Fruit fly (Drosophila melanogaster) whole organism, embryonic: ENCODE data around the gene CG17108.

Source experiments
- CG10462 ChIP-seq: fragments of 200-800 bp; sonication (Bioruptor generic); optimal IDR thresholded peaks from 2 replicates; lab custom pipeline; 2016; ENCODE audit warnings: missing biosample characterization, missing genetic modification characterization
- CG18599 ChIP-seq: fragments of 200-800 bp; sonication (Bioruptor generic); optimal IDR thresholded peaks from 3 replicates; lab custom pipeline; 2017; ENCODE audit warnings: missing biosample characterization, missing genetic modification characterization, mild to moderate bottlenecking, moderate library complexity, missing genetic modification reagents
- CG30020 ChIP-seq: fragments of 200-800 bp; optimal IDR thresholded peaks from 2 replicates; lab custom pipeline; 2019; ENCODE audit warnings: missing biosample characterization, mild to moderate bottlenecking, missing genetic modification characterization, moderate library complexity
- CG6272 ChIP-seq: fragments of 200-800 bp; sonication (Bioruptor generic); IDR thresholded peaks from 2 replicates; pipeline ENCODE4 v1.3.6; 2022; ENCODE audit warnings: missing biosample characterization, missing genetic modification characterization
- CG6765 ChIP-seq: fragments of 200-800 bp; sonication (Bioruptor generic); optimal IDR thresholded peaks from 3 replicates; lab custom pipeline; 2017; ENCODE audit warnings: missing biosample characterization, mild to moderate bottlenecking, missing genetic modification characterization
- CG9437 ChIP-seq: fragments of 200-800 bp; sonication (Bioruptor generic); optimal IDR thresholded peaks from 2 replicates; lab custom pipeline; 2018; ENCODE audit warnings: missing biosample characterization, mild to moderate bottlenecking, missing genetic modification characterization
- D19B ChIP-seq: fragments of 200-800 bp; sonication (Bioruptor generic); optimal IDR thresholded peaks from 2 replicates; lab custom pipeline; 2017; ENCODE audit warnings: missing biosample characterization, mild to moderate bottlenecking, missing genetic modification characterization
- MBD-R2 ChIP-seq: fragments of 200-800 bp; sonication (Bioruptor generic); IDR thresholded peaks from 2 replicates; pipeline ENCODE4 v1.3.6; 2022; ENCODE audit warnings: missing biosample characterization, missing genetic modification characterization
- dati ChIP-seq: fragments of 200-800 bp; sonication (Bioruptor generic); IDR thresholded peaks from 2 replicates; pipeline ENCODE4 v1.3.6; 2022; ENCODE audit warnings: missing biosample characterization, missing genetic modification characterization
- dm ChIP-seq: fragments of 200-800 bp; sonication (Bioruptor generic); optimal IDR thresholded peaks from 3 replicates; lab custom pipeline; 2016; ENCODE audit warnings: missing biosample characterization, missing genetic modification characterization
- gt ChIP-seq: fragments of 200-800 bp; sonication (Bioruptor generic); IDR thresholded peaks from 2 replicates; pipeline ENCODE4 v1.3.6; 2022; ENCODE audit warnings: missing biosample characterization, missing genetic modification characterization
- luna ChIP-seq: fragments of 200-800 bp; sonication (Bioruptor generic); optimal IDR thresholded peaks from 2 replicates; lab custom pipeline; 2016; ENCODE audit warnings: missing biosample characterization, missing genetic modification characterization

DNA sequence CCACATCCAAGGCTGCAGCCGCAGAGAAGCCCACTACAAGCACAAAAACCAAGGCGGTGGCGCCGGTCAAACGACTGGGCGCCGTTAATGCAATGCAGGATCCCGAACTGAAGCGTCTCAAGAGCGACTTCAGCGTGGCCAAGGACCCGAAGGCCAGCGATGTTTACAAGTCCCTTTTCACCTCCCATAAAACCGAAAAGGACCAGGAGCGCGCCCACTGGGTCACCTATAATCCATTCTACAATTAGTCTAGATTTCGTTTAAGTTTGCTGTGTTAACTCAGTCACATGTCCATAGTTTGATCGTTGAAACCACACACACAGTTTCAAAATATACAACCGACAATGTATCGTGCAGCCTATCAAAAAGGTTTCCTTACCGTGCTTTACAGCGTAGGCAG lies 36.1 kb upstream of the CG17108 start, which contains the start of gene CG17118:
- TF ChIP-seq MBD-R2 (GFP tag; lab: Robert Waterston, UW): no peak
- TF ChIP-seq CG18599 (GFP tag; lab: Kevin White, UChicago): no peak
- no peak for TF ChIP-seq CG10462 (GFP tag; lab: Kevin White, UChicago)
- no peak for TF ChIP-seq D19B (GFP tag; lab: Kevin White, UChicago)
- TF ChIP-seq CG6765 (GFP tag; lab: Kevin White, UChicago): no peak
- no peak for TF ChIP-seq luna (GFP tag; lab: Kevin White, UChicago)
- TF ChIP-seq CG30020 (tag; lab: Kevin White, UChicago): no peak
- no peak for TF ChIP-seq CG9437
- no peak for TF ChIP-seq CG6272 (GFP tag; lab: Robert Waterston, UW)
- TF ChIP-seq gt: no peak
- TF ChIP-seq dati (GFP tag; lab: Robert Waterston, UW): no peak
- no peak for TF ChIP-seq dm (GFP tag; lab: Kevin White, UChicago)
